Fruit fly (Drosophila melanogaster) whole organism, embryonic: ENCODE data around the gene Ugt37A3.

Experiments used
- Awh ChIP-seq: fragments of 200-800 bp; sonication (Bioruptor generic); IDR thresholded peaks from 2 replicates; pipeline ENCODE4, ENCODE4 v1.3.6; 2022; ENCODE audit warnings: missing biosample characterization, missing genetic modification characterization
- Blimp-1 ChIP-seq: fragments of 200-800 bp; sonication (Bioruptor generic); optimal IDR thresholded peaks from 3 replicates; lab custom pipeline; 2018; ENCODE audit warnings: missing biosample characterization, missing genetic modification characterization, mild to moderate bottlenecking, moderate library complexity, missing genetic modification reagents
- BtbVII ChIP-seq: fragments of 200-800 bp; sonication (Bioruptor generic); optimal IDR thresholded peaks from 3 replicates; lab custom pipeline; 2017; ENCODE audit warnings: missing biosample characterization, mild to moderate bottlenecking, missing genetic modification characterization
- CG11247 ChIP-seq: fragments of 200-800 bp; sonication (Bioruptor generic); IDR thresholded peaks from 2 replicates; pipeline ENCODE4 v1.3.6; 2022; ENCODE audit warnings: missing biosample characterization, missing genetic modification characterization
- CG11504 ChIP-seq: fragments of 200-800 bp; sonication (Bioruptor generic); optimal IDR thresholded peaks from 3 replicates; lab custom pipeline; 2019; ENCODE audit warnings: missing biosample characterization, mild to moderate bottlenecking, missing genetic modification characterization, moderate library complexity
- CG12942 ChIP-seq: fragments of 200-800 bp; sonication (Bioruptor generic); optimal IDR thresholded peaks from 3 replicates; lab custom pipeline; 2016; ENCODE audit warnings: missing biosample characterization, missing genetic modification characterization
- CG13624 ChIP-seq: fragments of 200-800 bp; sonication (Bioruptor generic); optimal IDR thresholded peaks from 2 replicates; lab custom pipeline; 2016; ENCODE audit warnings: missing biosample characterization, missing genetic modification characterization
- CG1529 ChIP-seq: fragments of 200-800 bp; sonication (Bioruptor generic); optimal IDR thresholded peaks from 3 replicates; lab custom pipeline; 2018; ENCODE audit warnings: missing biosample characterization, missing genetic modification characterization
- CG15514 ChIP-seq: fragments of 200-800 bp; sonication (Bioruptor generic); optimal IDR thresholded peaks from 3 replicates; lab custom pipeline; 2017; ENCODE audit warnings: missing biosample characterization, missing genetic modification characterization, mild to moderate bottlenecking, moderate library complexity, missing genetic modification reagents
- CG15696 ChIP-seq: fragments of 200-800 bp; sonication (Bioruptor generic); optimal IDR thresholded peaks from 2 replicates; lab custom pipeline; 2019; ENCODE audit warnings: missing biosample characterization, mild to moderate bottlenecking, missing genetic modification characterization, moderate library complexity
- CG16863 ChIP-seq: fragments of 200-800 bp; sonication (Bioruptor generic); optimal IDR thresholded peaks from 3 replicates; lab custom pipeline; 2016; ENCODE audit warnings: missing biosample characterization, missing genetic modification characterization
- CG34224 ChIP-seq: fragments of 200-800 bp; sonication (Bioruptor generic); IDR thresholded peaks from 3 replicates; pipeline ENCODE4 v1.3.6; 2022; ENCODE audit warnings: missing biosample characterization, missing genetic modification characterization; ENCODE audit not compliant: partially characterized antibody
- CG5180 ChIP-seq: fragments of 200-800 bp; sonication (Bioruptor generic); optimal IDR thresholded peaks from 3 replicates; lab custom pipeline; 2017; ENCODE audit warnings: missing biosample characterization, missing genetic modification characterization, mild to moderate bottlenecking, moderate library complexity, missing genetic modification reagents
- CG6683 ChIP-seq: fragments of 200-800 bp; sonication (Bioruptor generic); optimal IDR thresholded peaks from 2 replicates; lab custom pipeline; 2017; ENCODE audit warnings: missing biosample characterization, mild to moderate bottlenecking, missing genetic modification characterization, missing genetic modification reagents
- CG7357 ChIP-seq: fragments of 200-800 bp; sonication (Bioruptor generic); IDR thresholded peaks from 3 replicates; pipeline ENCODE4 v1.3.6; 2022; ENCODE audit warnings: missing biosample characterization, missing genetic modification characterization
- CG7372 ChIP-seq: fragments of 200-800 bp; sonication (Bioruptor generic); IDR thresholded peaks from 2 replicates; pipeline ENCODE4 v1.3.6; 2022; ENCODE audit warnings: missing biosample characterization, missing genetic modification characterization
- CG7745 ChIP-seq: fragments of 200-800 bp; sonication (Bioruptor generic); optimal IDR thresholded peaks from 2 replicates; lab custom pipeline; 2018; ENCODE audit warnings: missing biosample characterization, mild to moderate bottlenecking, missing genetic modification characterization, moderate library complexity
- Camta ChIP-seq: fragments of 200-800 bp; sonication (Bioruptor generic); optimal IDR thresholded peaks from 2 replicates; lab custom pipeline; 2016; ENCODE audit warnings: missing biosample characterization, missing genetic modification characterization
- CkIIα-i1 ChIP-seq: fragments of 200-800 bp; sonication (Bioruptor generic); IDR thresholded peaks from 2 replicates; pipeline ENCODE4 v1.3.6; 2022; ENCODE audit warnings: missing biosample characterization, missing genetic modification characterization
- Dp ChIP-seq: fragments of 200-800 bp; sonication (Bioruptor generic); optimal IDR thresholded peaks from 2 replicates; lab custom pipeline; 2018; ENCODE audit warnings: missing biosample characterization, mild to moderate bottlenecking, missing genetic modification characterization, moderate library complexity
- Drgx ChIP-seq: fragments of 200-800 bp; sonication (Bioruptor generic); IDR thresholded peaks from 2 replicates; pipeline ENCODE4 v1.3.6; 2022; ENCODE audit warnings: missing biosample characterization, missing genetic modification characterization
- E2f1 ChIP-seq: fragments of 200-800 bp; sonication (Bioruptor generic); IDR thresholded peaks from 2 replicates; pipeline ENCODE4 v1.3.6; 2022; ENCODE audit warnings: missing biosample characterization, missing genetic modification characterization
- Ets65A ChIP-seq: fragments of 200-800 bp; sonication (Bioruptor generic); peaks from one replicate; lab custom pipeline; 2016; ENCODE audit warnings: missing biosample characterization, missing genetic modification characterization
- Fer1 ChIP-seq: fragments of 200-800 bp; sonication (Bioruptor generic); optimal IDR thresholded peaks from 2 replicates; lab custom pipeline; 2017; ENCODE audit warnings: missing biosample characterization, mild to moderate bottlenecking, missing genetic modification characterization
- Fer3 ChIP-seq: fragments of 200-800 bp; sonication (Bioruptor generic); optimal IDR thresholded peaks from 2 replicates; lab custom pipeline; 2018; ENCODE audit warnings: missing biosample characterization, mild to moderate bottlenecking, missing genetic modification characterization, moderate library complexity
- Hr3 ChIP-seq: fragments of 200-800 bp; sonication (Bioruptor generic); optimal IDR thresholded peaks from 3 replicates; lab custom pipeline; 2016; ENCODE audit warnings: missing biosample characterization, missing genetic modification characterization
- Hr51 ChIP-seq, 2 experiments: fragments of 200-800 bp; sonication (Bioruptor generic); optimal IDR thresholded peaks; 2 replicates in 1 of 2; 3 replicates in 1 of 2; lab custom pipeline; 2016 to 2018; ENCODE audit warnings: missing biosample characterization in 2 of 2, missing genetic modification characterization in 2 of 2, mild to moderate bottlenecking in 1 of 2, moderate library complexity in 1 of 2
- Med ChIP-seq: fragments of 200-800 bp; sonication (Bioruptor generic); peaks from one replicate; lab custom pipeline; 2016; ENCODE audit warnings: missing biosample characterization, missing genetic modification characterization, mild to moderate bottlenecking, inconsistent platforms, moderate library complexity
- NK7.1 ChIP-seq: fragments of 200-800 bp; sonication (Bioruptor generic); optimal IDR thresholded peaks from 3 replicates; lab custom pipeline; 2016; ENCODE audit warnings: missing biosample characterization, missing genetic modification characterization
- Oli ChIP-seq: fragments of 200-800 bp; sonication (Bioruptor generic); optimal IDR thresholded peaks from 2 replicates; lab custom pipeline; 2018; ENCODE audit warnings: missing biosample characterization, mild to moderate bottlenecking, missing genetic modification characterization, moderate library complexity
- Rfx ChIP-seq: fragments of 200-800 bp; sonication (Bioruptor generic); IDR thresholded peaks from 2 replicates; pipeline ENCODE4 v1.3.6; 2022; ENCODE audit warnings: missing biosample characterization, missing genetic modification characterization
- Scr ChIP-seq: fragments of 200-800 bp; sonication (Bioruptor generic); IDR thresholded peaks from 2 replicates; pipeline ENCODE4 v1.3.6; 2022; ENCODE audit warnings: missing biosample characterization, missing genetic modification characterization; ENCODE audit not compliant: partially characterized antibody
- Side ChIP-seq: fragments of 200-800 bp; sonication (Bioruptor generic); optimal IDR thresholded peaks from 2 replicates; lab custom pipeline; 2016; ENCODE audit warnings: missing biosample characterization, missing genetic modification characterization
- Sox100B ChIP-seq: fragments of 200-800 bp; sonication (Bioruptor generic); optimal IDR thresholded peaks from 3 replicates; lab custom pipeline; 2018; ENCODE audit warnings: missing biosample characterization, mild to moderate bottlenecking, missing genetic modification characterization
- Trl ChIP-seq, 3 experiments: fragments of >200 bp in 2 of 3; fragments of 200-800 bp in 1 of 3; sonication (Bioruptor generic) in 1 of 3; optimal IDR thresholded peaks; 2 replicates in 1 of 3; 3 replicates in 2 of 3; lab custom pipeline; 2016 to 2017; ENCODE audit warnings: missing biosample characterization in 1 of 3, missing genetic modification characterization in 1 of 3
- Xrp1 ChIP-seq: fragments of 200-800 bp; sonication (Bioruptor generic); IDR thresholded peaks from 2 replicates; pipeline ENCODE4 v1.3.6; 2022; ENCODE audit warnings: missing biosample characterization, missing genetic modification characterization
- al ChIP-seq: fragments of 200-800 bp; sonication (Bioruptor generic); IDR thresholded peaks from 2 replicates; pipeline ENCODE4 v1.3.6; 2022; ENCODE audit warnings: missing biosample characterization, missing genetic modification characterization
- ara ChIP-seq: fragments of 200-800 bp; sonication (Bioruptor generic); IDR thresholded peaks from 2 replicates; pipeline ENCODE4 v1.3.6; 2022; ENCODE audit warnings: missing biosample characterization, missing genetic modification characterization
- ato ChIP-seq: fragments of 200-800 bp; sonication (Bioruptor generic); IDR thresholded peaks from 2 replicates; pipeline ENCODE4 v1.3.6; 2022; ENCODE audit warnings: missing biosample characterization, missing genetic modification characterization; ENCODE audit not compliant: partially characterized antibody
- crp ChIP-seq, 2 experiments: fragments of 200-800 bp; sonication (Bioruptor generic); optimal IDR thresholded peaks; 2 replicates in 1 of 2; 3 replicates in 1 of 2; lab custom pipeline; 2017; ENCODE audit warnings: missing biosample characterization in 2 of 2, missing genetic modification characterization in 2 of 2, mild to moderate bottlenecking in 1 of 2, moderate library complexity in 1 of 2
- fd64A ChIP-seq: fragments of 200-800 bp; sonication (Bioruptor generic); optimal IDR thresholded peaks from 3 replicates; lab custom pipeline; 2018; ENCODE audit warnings: missing biosample characterization, mild to moderate bottlenecking, missing genetic modification characterization
- fu2 ChIP-seq: fragments of 200-800 bp; sonication (Bioruptor generic); optimal IDR thresholded peaks from 2 replicates; lab custom pipeline; 2016; ENCODE audit warnings: missing biosample characterization, missing genetic modification characterization
- inv ChIP-seq: fragments of 200-800 bp; sonication (Bioruptor generic); IDR thresholded peaks from 2 replicates; pipeline ENCODE4 v1.3.6; 2022; ENCODE audit warnings: missing biosample characterization, missing genetic modification characterization; ENCODE audit not compliant: partially characterized antibody
- ken ChIP-seq: fragments of 200-800 bp; sonication (Bioruptor generic); IDR thresholded peaks from 3 replicates; pipeline ENCODE4 v1.3.6; 2022; ENCODE audit warnings: missing biosample characterization, missing genetic modification characterization
- lab ChIP-seq: fragments of 200-800 bp; sonication (Bioruptor generic); optimal IDR thresholded peaks from 3 replicates; lab custom pipeline; 2017; ENCODE audit warnings: missing biosample characterization, missing genetic modification characterization, mild to moderate bottlenecking, moderate library complexity, missing genetic modification reagents
- nom ChIP-seq: fragments of 200-800 bp; sonication (Bioruptor generic); optimal IDR thresholded peaks from 2 replicates; lab custom pipeline; 2017; ENCODE audit warnings: missing biosample characterization, missing genetic modification characterization, mild to moderate bottlenecking, moderate library complexity, missing genetic modification reagents
- pita ChIP-seq: fragments of 200-800 bp; sonication (Bioruptor generic); optimal IDR thresholded peaks from 2 replicates; lab custom pipeline; 2017; ENCODE audit warnings: missing biosample characterization, mild to moderate bottlenecking, missing genetic modification characterization
- psq ChIP-seq: fragments of 200-800 bp; sonication (Bioruptor generic); optimal IDR thresholded peaks from 2 replicates; lab custom pipeline; 2017; ENCODE audit warnings: missing biosample characterization, missing genetic modification characterization
- tio ChIP-seq: fragments of 200-800 bp; sonication (Bioruptor generic); optimal IDR thresholded peaks from 2 replicates; lab custom pipeline; 2017; ENCODE audit warnings: missing biosample characterization, missing genetic modification characterization, inconsistent platforms
- wdn ChIP-seq: fragments of 200-800 bp; sonication (Bioruptor generic); IDR thresholded peaks from 2 replicates; pipeline ENCODE4 v1.3.6; 2022; ENCODE audit warnings: missing biosample characterization, missing genetic modification characterization
- z ChIP-seq: fragments of 200-800 bp; sonication (Bioruptor generic); IDR thresholded peaks from 3 replicates; pipeline ENCODE4 v1.3.6; 2022; ENCODE audit warnings: missing biosample characterization, missing genetic modification characterization

Gene Ugt37A3

DNA sequence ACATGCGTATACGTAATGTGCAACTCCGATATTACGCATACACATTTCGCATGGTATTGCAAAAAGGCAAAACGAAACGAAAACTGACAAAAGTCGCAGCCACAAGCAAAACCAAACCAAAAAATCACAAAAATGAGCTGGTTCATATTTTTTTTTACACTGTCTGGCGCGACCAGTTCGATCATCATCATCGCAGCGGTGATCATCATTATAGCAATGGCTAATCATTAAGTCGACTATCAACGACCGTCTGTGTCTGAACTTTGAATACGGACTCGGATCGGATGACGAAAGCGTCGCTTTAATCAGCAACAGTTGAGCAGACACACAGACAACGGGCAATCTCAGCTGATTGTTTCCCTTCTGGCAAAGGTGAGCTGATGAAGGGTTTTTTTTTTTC is 26.6 kb downstream of the Ugt37A3 start (continued):
- TF ChIP-seq CG11504 (tag; lab: Kevin White, UChicago) (no peak), CG7357 (GFP tag; lab: Robert Waterston, UW) (no peak), tio (GFP tag; lab: Kevin White, UChicago) (no peak), Sox100B (GFP tag; lab: Kevin White, UChicago) (no peak), CG15514 (GFP tag; lab: Kevin White, UChicago) (peak; percentile 97), pita (GFP tag; lab: Kevin White, UChicago) (no peak), Ets65A (GFP tag; lab: Kevin White, UChicago) (no peak), CG1529 (GFP tag; lab: Kevin White, UChicago) (no peak), Hr51 (GFP tag; optimal IDR thresholded peaks at IDR 0.05; lab: Kevin White, UChicago) (no peak), crp (GFP tag; optimal IDR thresholded peaks at IDR 0.05; lab: Kevin White, UChicago) (no peak), fd64A (GFP tag; lab: Kevin White, UChicago) (no peak), Blimp-1 (GFP tag; lab: Kevin White, UChicago) (no peak), ara (GFP tag; lab: Robert Waterston, UW) (no peak), ken (GFP tag; lab: Robert Waterston, UW) (no peak), Hr3 (no peak), ato (GFP tag; lab: Robert Waterston, UW) (no peak), CG11247 (no peak), Side (GFP tag; lab: Kevin White, UChicago) (no peak), Xrp1 (GFP tag; lab: Robert Waterston, UW) (no peak), inv (GFP tag; lab: Robert Waterston, UW) (no peak), Scr (GFP tag; lab: Robert Waterston, UW) (no peak), fu2 (GFP tag; lab: Kevin White, UChicago) (no peak), CG7745 (tag; lab: Kevin White, UChicago) (no peak), CG7372 (GFP tag; lab: Robert Waterston, UW) (0 out of 2 replicates have a peak, but pooled peaks have one; percentile 46), Drgx (peak; percentile 38; the same call in 1 of the 2 replicates), CG13624 (GFP tag; lab: Kevin White, UChicago) (no peak), Awh (no peak), Camta (GFP tag; lab: Kevin White, UChicago) (no peak), psq (no peak), z (no peak), lab (GFP tag; lab: Kevin White, UChicago) (no peak), Rfx (GFP tag; lab: Robert Waterston, UW) (peak; percentile 42), Oli (no peak), al (GFP tag; lab: Robert Waterston, UW) (no peak), CG16863 (GFP tag; lab: Kevin White, UChicago) (no peak), Dp (GFP tag; lab: Kevin White, UChicago) (no peak), Fer1 (GFP tag; lab: Kevin White, UChicago) (no peak), wdn (GFP tag; lab: Robert Waterston, UW) (no peak), BtbVII (GFP tag; lab: Kevin White, UChicago) (no peak), Med (peak; percentile 22), E2f1 (GFP tag; lab: Robert Waterston, UW) (no peak), CG34224 (GFP tag; lab: Robert Waterston, UW) (peak; percentile 38; the same call in 1 of the 3 replicates), CG6683 (no peak), CG5180 (GFP tag; lab: Kevin White, UChicago) (no peak), Fer3 (tag; lab: Kevin White, UChicago) (no peak), CG12942 (GFP tag; lab: Kevin White, UChicago) (no peak), NK7.1 (GFP tag; lab: Kevin White, UChicago) (no peak), nom (peak; percentile 90), Trl (optimal IDR thresholded peaks at IDR 0.05; lab: Kevin White, UChicago) (no peak), Trl (GFP tag; optimal IDR thresholded peaks at IDR 0.05; lab: Kevin White, UChicago) (no peak), CkIIα-i1 (GFP tag; lab: Robert Waterston, UW) (no peak), CG15696 (tag; lab: Kevin White, UChicago) (no peak)
